Worm (Caenorhabditis elegans) whole organism, L2 larva: ENCODE results near the gene npr-18.

Source experiments
- elt-1 ChIP-seq: fragments of 150-350 bp; optimal IDR thresholded peaks from 2 replicates; lab custom pipeline; 2014; ENCODE audit warnings: missing biosample characterization, missing genetic modification characterization
- lin-13 ChIP-seq: fragments of 150-350 bp; optimal IDR thresholded peaks from 2 replicates; lab custom pipeline; 2014; ENCODE audit warnings: missing biosample characterization, missing genetic modification reagents, missing genetic modification characterization
- nhr-10 ChIP-seq: sonication (generic microtip); optimal IDR thresholded peaks from 2 replicates; lab custom pipeline; 2017; ENCODE audit warnings: missing biosample characterization, missing genetic modification characterization
- nhr-11 ChIP-seq: fragments of 150-350 bp; optimal IDR thresholded peaks from 2 replicates; lab custom pipeline; 2014; ENCODE audit warnings: missing biosample characterization, missing genetic modification characterization
- nhr-25 ChIP-seq: fragments of 150-350 bp; sonication (generic microtip); optimal IDR thresholded peaks from 3 replicates; lab custom pipeline; 2014; ENCODE audit warnings: missing biosample characterization, missing genetic modification characterization
- ztf-4 ChIP-seq: fragments of 150-350 bp; optimal IDR thresholded peaks from 2 replicates; lab custom pipeline; 2014; ENCODE audit warnings: missing biosample characterization, missing genetic modification characterization

ce11 chrX:9713613-9714012, 23.1 kb downstream of the npr-18 start, which contains the start of gene F15G9.2:
- TF ChIP-seq elt-1 (no peak), ztf-4 (tag; lab: Kevin White, UChicago) (no peak), nhr-10 (tag; lab: Kevin White, UChicago) (no peak), lin-13 (GFP tag; lab: Kevin White, UChicago) (no peak), nhr-25 (no peak), nhr-11 (tag; lab: Kevin White, UChicago) (no peak)
